Worm (Caenorhabditis elegans): ENCODE measurements around the gene Y82E9BR.14.

DNA sequence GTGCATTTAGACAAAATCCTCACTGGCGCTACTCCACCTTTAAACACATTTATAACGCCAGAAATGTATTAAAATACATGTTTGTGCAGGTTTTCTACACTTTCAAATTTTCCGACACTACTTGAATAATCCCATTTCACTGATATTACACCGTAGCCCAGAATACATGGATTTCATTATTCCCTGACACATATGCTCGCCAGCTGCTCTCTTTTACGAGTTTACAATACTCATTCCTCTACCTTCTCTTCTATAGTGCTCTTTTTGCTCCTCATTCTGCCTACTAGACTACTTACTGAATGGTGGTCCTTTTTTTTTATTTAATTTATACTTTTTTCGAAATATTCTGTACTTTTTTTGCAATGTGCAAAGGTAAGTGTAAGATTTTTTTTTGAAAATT is 41.4 kb downstream of the Y82E9BR.14 start:
- TF ChIP-seq mxl-2 (GFP tag; conservative IDR thresholded peaks at IDR 0.05), result no peak
- TF ChIP-seq ama-1 (optimal IDR thresholded peaks at IDR 0.05), result no peak
- TF ChIP-seq ceh-44 (GFP tag; IDR thresholded peaks at IDR 0.05), result no peak
- TF ChIP-seq nhr-77 (tag; optimal IDR thresholded peaks at IDR 0.05), result no peak
- no peak for TF ChIP-seq lin-39 (tag; optimal IDR thresholded peaks at IDR 0.05)
- TF ChIP-seq F37D6.2 (tag; optimal IDR thresholded peaks at IDR 0.05), result no peak
- no peak for TF ChIP-seq unc-62 (GFP tag; optimal IDR thresholded peaks at IDR 0.05 in 1 of 2)
- no peak for TF ChIP-seq unc-62 (tag; optimal IDR thresholded peaks at IDR 0.05)
- no peak for TF ChIP-seq pqm-1 (tag; optimal IDR thresholded peaks at IDR 0.05)
- no peak for TF ChIP-seq Y48G9A.11 (GFP tag; IDR thresholded peaks at IDR 0.05)
- TF ChIP-seq snpc-1.2 (GFP tag; IDR thresholded peaks at IDR 0.05), result no peak
